Worm (Caenorhabditis elegans) whole organism, L2 larva: ENCODE data around the gene C49C8.2.

ENCODE experiments used
- R02D3.7 ChIP-seq: fragments of 150-350 bp; optimal IDR thresholded peaks from 2 replicates; lab custom pipeline; 2014; ENCODE audit warnings: missing biosample characterization, missing genetic modification characterization
- elt-1 ChIP-seq: fragments of 150-350 bp; optimal IDR thresholded peaks from 2 replicates; lab custom pipeline; 2014; ENCODE audit warnings: missing biosample characterization, missing genetic modification characterization
- elt-3 ChIP-seq: sonication (generic microtip); optimal IDR thresholded peaks from 2 replicates; lab custom pipeline; 2017; ENCODE audit warnings: missing biosample characterization, missing genetic modification characterization
- fos-1 ChIP-seq: fragments of 150-350 bp; optimal IDR thresholded peaks from 2 replicates; lab custom pipeline; 2014; ENCODE audit warnings: missing biosample characterization, missing genetic modification characterization
- nhr-11 ChIP-seq: fragments of 150-350 bp; optimal IDR thresholded peaks from 2 replicates; lab custom pipeline; 2014; ENCODE audit warnings: missing biosample characterization, missing genetic modification characterization
- nhr-25 ChIP-seq: fragments of 150-350 bp; sonication (generic microtip); optimal IDR thresholded peaks from 3 replicates; lab custom pipeline; 2014; ENCODE audit warnings: missing biosample characterization, missing genetic modification characterization
- nhr-6 ChIP-seq: fragments of 150-350 bp; optimal IDR thresholded peaks from 2 replicates; lab custom pipeline; 2014; ENCODE audit warnings: missing biosample characterization, missing genetic modification characterization
- snpc-4 ChIP-seq: fragments of 150-350 bp; optimal IDR thresholded peaks from 2 replicates; lab custom pipeline; 2014; ENCODE audit warnings: missing biosample characterization, missing genetic modification characterization
- unc-39 ChIP-seq: fragments of 150-350 bp; optimal IDR thresholded peaks from 2 replicates; lab custom pipeline; 2014; ENCODE audit warnings: missing biosample characterization, missing genetic modification characterization
- ztf-11 ChIP-seq: sonication (generic microtip); optimal IDR thresholded peaks from 2 replicates; lab custom pipeline; 2017; ENCODE audit warnings: missing biosample characterization, missing genetic modification characterization

DNA sequence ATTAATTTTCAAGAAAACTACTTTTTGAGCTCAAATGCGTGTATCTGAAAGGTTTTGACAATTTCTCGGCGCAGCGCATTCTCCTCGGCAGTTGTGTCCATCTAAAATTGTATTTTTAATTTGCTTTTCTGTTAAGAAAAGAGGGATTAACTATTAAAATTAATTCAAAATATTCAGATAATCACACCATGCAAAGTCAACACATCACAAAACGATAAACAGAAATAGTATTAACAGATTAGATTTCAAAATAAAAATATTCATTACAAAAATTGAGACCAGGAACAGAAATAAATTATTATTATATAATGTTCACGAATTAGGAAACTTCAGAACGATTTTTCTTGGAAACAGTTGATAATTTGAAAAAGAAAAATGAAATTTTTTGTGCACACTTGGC, 35.6 kb downstream of the C49C8.2 start, which contains the start of gene pole-2:
- TF ChIP-seq elt-1 (tag; lab: Kevin White, UChicago): no peak
- TF ChIP-seq unc-39 (tag; lab: Kevin White, UChicago): no peak
- TF ChIP-seq snpc-4 (tag; lab: Kevin White, UChicago): no peak
- TF ChIP-seq ztf-11 (tag; lab: Kevin White, UChicago): no peak
- TF ChIP-seq elt-3 (tag; lab: Kevin White, UChicago): no peak
- TF ChIP-seq R02D3.7 (tag; lab: Kevin White, UChicago): no peak
- no peak for TF ChIP-seq nhr-6 (tag; lab: Kevin White, UChicago)
- no peak for TF ChIP-seq fos-1 (tag; lab: Kevin White, UChicago)
- TF ChIP-seq nhr-25 (tag; lab: Kevin White, UChicago): no peak
- no peak for TF ChIP-seq nhr-11 (tag; lab: Kevin White, UChicago)
